Worm (Caenorhabditis elegans) whole organism, young adult: ENCODE results near the gene unc-44.
A peak's percentile ranks its signal among the peaks of the same experiment; 100 is the strongest.

Source experiments
- B0019.2 ChIP-seq: fragments of 200-800 bp; sonication (Bioruptor generic); conservative IDR thresholded peaks from 2 replicates; pipeline ENCODE4 v1.3.6; 2022; ENCODE audit warnings: missing genetic modification reagents, missing genetic modification characterization, missing compliant biosample characterization
- C06A6.2 ChIP-seq: fragments of 200-800 bp; sonication (Bioruptor generic); conservative IDR thresholded peaks from 2 replicates; pipeline ENCODE4 v1.3.6; 2022; ENCODE audit warnings: missing genetic modification characterization, missing compliant biosample characterization
- F10E7.11 ChIP-seq: sonication (generic microtip); optimal IDR thresholded peaks from 2 replicates; lab custom pipeline; 2017; ENCODE audit warnings: mild to moderate bottlenecking, missing genetic modification characterization, moderate library complexity, missing compliant biosample characterization
- F33H1.4 ChIP-seq: fragments of 200-800 bp; sonication (Bioruptor generic); IDR thresholded peaks from 2 replicates; pipeline ENCODE4 v1.3.6; 2022; ENCODE audit warnings: missing genetic modification reagents, missing genetic modification characterization, missing compliant biosample characterization
- F49E8.2 ChIP-seq: sonication (generic microtip); optimal IDR thresholded peaks from 3 replicates; lab custom pipeline; 2017; ENCODE audit warnings: missing genetic modification characterization, mild to moderate bottlenecking, missing compliant biosample characterization, antibody characterized with exemption, moderate library complexity; ENCODE audit not compliant: insufficient read depth
- F57A8.1 ChIP-seq: fragments of 200-800 bp; sonication (Bioruptor generic); optimal IDR thresholded peaks from 2 replicates; lab custom pipeline; 2018; ENCODE audit warnings: mild to moderate bottlenecking, missing genetic modification characterization, moderate library complexity, missing compliant biosample characterization
- F57C9.4 ChIP-seq: sonication (generic microtip); optimal IDR thresholded peaks from 2 replicates; lab custom pipeline; 2017; ENCODE audit warnings: mild to moderate bottlenecking, missing genetic modification characterization, missing compliant biosample characterization
- K11D2.4 ChIP-seq: fragments of 200-800 bp; sonication (Bioruptor generic); IDR thresholded peaks from 2 replicates; pipeline ENCODE4 v1.3.6; 2022; ENCODE audit warnings: missing genetic modification reagents, missing genetic modification characterization, missing compliant biosample characterization
- T07F8.4 ChIP-seq: sonication (generic microtip); optimal IDR thresholded peaks from 2 replicates; lab custom pipeline; 2016; ENCODE audit warnings: mild to moderate bottlenecking, missing genetic modification characterization, moderate library complexity, missing compliant biosample characterization
- T26A5.8 ChIP-seq: sonication (generic microtip); optimal IDR thresholded peaks from 2 replicates; lab custom pipeline; 2016; ENCODE audit warnings: missing genetic modification characterization, missing compliant biosample characterization
- Y53F4B.3 ChIP-seq: fragments of 200-800 bp; sonication (Bioruptor generic); IDR thresholded peaks from 2 replicates; pipeline ENCODE4 v1.3.6; 2022; ENCODE audit warnings: missing genetic modification reagents, missing genetic modification characterization, missing compliant biosample characterization
- Y56A3A.18 ChIP-seq: fragments of 200-800 bp; sonication (Bioruptor generic); IDR thresholded peaks from 2 replicates; pipeline ENCODE4 v1.3.6; 2022; ENCODE audit warnings: missing genetic modification reagents, missing genetic modification characterization, missing compliant biosample characterization
- Y79H2A.3 ChIP-seq: fragments of 200-800 bp; sonication (Bioruptor generic); conservative IDR thresholded peaks from 2 replicates; pipeline ENCODE4 v1.3.6; 2022; ENCODE audit warnings: missing genetic modification reagents, missing genetic modification characterization, missing compliant biosample characterization
- aptf-2 ChIP-seq: fragments of 200-800 bp; sonication (Bioruptor generic); conservative IDR thresholded peaks from 2 replicates; pipeline ENCODE4 v1.3.6; 2022; ENCODE audit warnings: missing genetic modification reagents, missing genetic modification characterization, missing compliant biosample characterization
- bed-1 ChIP-seq: fragments of 200-800 bp; sonication (Bioruptor generic); IDR thresholded peaks from 2 replicates; pipeline ENCODE4 v1.3.6; 2022; ENCODE audit warnings: missing genetic modification reagents, missing genetic modification characterization, missing compliant biosample characterization
- ceh-27 ChIP-seq: fragments of 200-800 bp; sonication (Bioruptor generic); optimal IDR thresholded peaks from 2 replicates; lab custom pipeline; 2018; ENCODE audit warnings: mild to moderate bottlenecking, missing genetic modification characterization, moderate library complexity, missing compliant biosample characterization
- ceh-40 ChIP-seq: fragments of 200-800 bp; sonication (Bioruptor generic); IDR thresholded peaks from 2 replicates; pipeline ENCODE4 v1.3.6; 2022; ENCODE audit warnings: missing genetic modification characterization, missing compliant biosample characterization
- dox-1 ChIP-seq: fragments of 200-800 bp; sonication (Bioruptor generic); IDR thresholded peaks from 2 replicates; pipeline ENCODE4 v1.3.6; 2022; ENCODE audit warnings: missing genetic modification reagents, missing genetic modification characterization, missing compliant biosample characterization
- egl-18 ChIP-seq: fragments of 200-800 bp; sonication (Bioruptor generic); IDR thresholded peaks from 2 replicates; pipeline ENCODE4 v1.3.6; 2022; ENCODE audit warnings: missing genetic modification reagents, missing genetic modification characterization, missing compliant biosample characterization
- gei-17 ChIP-seq: fragments of 200-800 bp; sonication (Bioruptor generic); optimal IDR thresholded peaks from 2 replicates; lab custom pipeline; 2018; ENCODE audit warnings: mild to moderate bottlenecking, missing genetic modification characterization, missing compliant biosample characterization
- hlh-12 ChIP-seq: sonication (generic microtip); optimal IDR thresholded peaks from 2 replicates; lab custom pipeline; 2016; ENCODE audit warnings: missing genetic modification characterization, missing compliant biosample characterization
- hmg-1.2 ChIP-seq: fragments of 200-800 bp; sonication (Bioruptor generic); IDR thresholded peaks from 2 replicates; pipeline ENCODE4 v1.3.6; 2022; ENCODE audit warnings: missing genetic modification reagents, missing genetic modification characterization, missing compliant biosample characterization
- lir-1 ChIP-seq: fragments of 200-800 bp; sonication (Bioruptor generic); conservative IDR thresholded peaks from 2 replicates; pipeline ENCODE4 v1.3.6; 2022; ENCODE audit warnings: missing genetic modification reagents, missing genetic modification characterization, missing compliant biosample characterization
- lsy-27 ChIP-seq: sonication (generic microtip); optimal IDR thresholded peaks from 2 replicates; lab custom pipeline; 2017; ENCODE audit warnings: missing genetic modification characterization, mild to moderate bottlenecking, missing compliant biosample characterization, antibody characterized with exemption, missing genotype, borderline replicate concordance; ENCODE audit not compliant: insufficient read depth
- madf-3 ChIP-seq: fragments of 200-800 bp; sonication (Bioruptor generic); IDR thresholded peaks from 2 replicates; pipeline ENCODE4 v1.3.6; 2022; ENCODE audit warnings: missing genetic modification reagents, missing genetic modification characterization, missing compliant biosample characterization
- madf-6 ChIP-seq: fragments of 200-800 bp; sonication (Bioruptor generic); IDR thresholded peaks from 2 replicates; pipeline ENCODE4 v1.3.6; 2022; ENCODE audit warnings: missing genetic modification reagents, missing genetic modification characterization, missing compliant biosample characterization
- mcd-1 ChIP-seq: fragments of 200-800 bp; sonication (Bioruptor generic); IDR thresholded peaks from 2 replicates; pipeline ENCODE4 v1.3.6; 2022; ENCODE audit warnings: missing genetic modification reagents, missing genetic modification characterization, missing compliant biosample characterization
- mel-28 ChIP-seq: sonication (generic microtip); optimal IDR thresholded peaks from 2 replicates; lab custom pipeline; 2016; ENCODE audit warnings: borderline replicate concordance, mild to moderate bottlenecking, missing genetic modification characterization, missing compliant biosample characterization
- nhr-27 ChIP-seq: fragments of 200-800 bp; sonication (Bioruptor generic); optimal IDR thresholded peaks from 2 replicates; lab custom pipeline; 2018; ENCODE audit warnings: mild to moderate bottlenecking, missing genetic modification characterization, moderate library complexity, missing compliant biosample characterization
- rec-8 ChIP-seq, 2 experiments: sonication (generic microtip); optimal IDR thresholded peaks; 2 replicates each; lab custom pipeline; 2016; ENCODE audit warnings: mild to moderate bottlenecking in 2 of 2, missing genetic modification characterization in 2 of 2, missing genetic modification reagents in 2 of 2, missing genotype in 2 of 2, missing biosample characterization in 1 of 2, missing compliant biosample characterization in 1 of 2, moderate library complexity in 1 of 2
- snpc-1.1 ChIP-seq: sonication (generic microtip); optimal IDR thresholded peaks from 2 replicates; lab custom pipeline; 2017; ENCODE audit warnings: missing genetic modification characterization, mild to moderate bottlenecking, missing compliant biosample characterization, antibody characterized with exemption, moderate library complexity, missing genotype, missing genetic modification reagents; ENCODE audit not compliant: insufficient read depth
- snpc-1.3 ChIP-seq: sonication (generic microtip); optimal IDR thresholded peaks from 2 replicates; lab custom pipeline; 2017; ENCODE audit warnings: missing genetic modification characterization, mild to moderate bottlenecking, missing compliant biosample characterization, antibody characterized with exemption, moderate library complexity, missing genotype, missing genetic modification reagents; ENCODE audit not compliant: insufficient read depth
- sptf-2 ChIP-seq: fragments of 200-800 bp; sonication (Bioruptor generic); optimal IDR thresholded peaks from 2 replicates; lab custom pipeline; 2018; ENCODE audit warnings: mild to moderate bottlenecking, missing genetic modification characterization, missing compliant biosample characterization
- unc-130 ChIP-seq: sonication (generic microtip); optimal IDR thresholded peaks from 2 replicates; lab custom pipeline; 2016; ENCODE audit warnings: missing genetic modification reagents, missing genetic modification characterization, missing compliant biosample characterization
- zfh-2 ChIP-seq: fragments of 200-800 bp; sonication (Bioruptor generic); conservative IDR thresholded peaks from 2 replicates; pipeline ENCODE4 v1.3.6; 2022; ENCODE audit warnings: missing genetic modification reagents, missing genetic modification characterization, missing compliant biosample characterization
- ztf-25 ChIP-seq: fragments of 200-800 bp; sonication (Bioruptor generic); IDR thresholded peaks from 2 replicates; pipeline ENCODE4 v1.3.6; 2022; ENCODE audit warnings: missing genetic modification reagents, missing genetic modification characterization, missing compliant biosample characterization
- ztf-28 ChIP-seq: fragments of 200-800 bp; sonication (Bioruptor generic); IDR thresholded peaks from 2 replicates; pipeline ENCODE4 v1.3.6; 2022; ENCODE audit warnings: missing genetic modification reagents, missing genetic modification characterization, missing compliant biosample characterization
- ztf-6 ChIP-seq: fragments of 200-800 bp; sonication (Bioruptor generic); IDR thresholded peaks from 2 replicates; pipeline ENCODE4 v1.3.6; 2022; ENCODE audit warnings: missing genetic modification reagents, missing genetic modification characterization, missing compliant biosample characterization

The unc-44 gene

ce11 chrIV:6005655-6006054 lies 30.3 kb downstream of the unc-44 start:
- TF ChIP-seq madf-6 (GFP tag; lab: Robert Waterston, UW) (0 out of 2 replicates have a peak, but pooled peaks have one; percentile 12), ztf-28 (GFP tag; lab: Robert Waterston, UW) (no peak), F10E7.11 (tag; lab: Kevin White, UChicago) (no peak), madf-3 (GFP tag; lab: Robert Waterston, UW) (0 out of 2 replicates have a peak, but pooled peaks have one; percentile 1), ceh-27 (peak; percentile 31), F33H1.4 (GFP tag; lab: Robert Waterston, UW) (0 out of 2 replicates have a peak, but pooled peaks have one; percentile 5), egl-18 (GFP tag; lab: Robert Waterston, UW) (0 out of 2 replicates have a peak, but pooled peaks have one; percentile 49), dox-1 (GFP tag; lab: Robert Waterston, UW) (peak; percentile 53), ceh-40 (GFP tag; lab: Robert Waterston, UW) (0 out of 2 replicates have a peak, but pooled peaks have one; percentile 69), rec-8 (tag; optimal IDR thresholded peaks at IDR 0.05; lab: Kevin White, UChicago) (no peak), mcd-1 (GFP tag; lab: Robert Waterston, UW) (no peak), aptf-2 (GFP tag; lab: Robert Waterston, UW) (0 out of 2 replicates have a peak, but pooled peaks have one; percentile 64), lsy-27 (no peak), lir-1 (GFP tag; lab: Robert Waterston, UW) (no peak), zfh-2 (GFP tag; lab: Robert Waterston, UW) (0 out of 2 replicates have a peak, but pooled peaks have one; percentile 24), B0019.2 (GFP tag; lab: Robert Waterston, UW) (0 out of 2 replicates have a peak, but pooled peaks have one; percentile 18), Y79H2A.3 (0 out of 2 replicates have a peak, but pooled peaks have one; percentile 56), snpc-1.1 (tag; lab: Kevin White, UChicago) (no peak), mel-28 (tag; lab: Kevin White, UChicago) (no peak)

ce11 chrIV:6010274-6010673 lies 34.9 kb downstream of the unc-44 start:
- no peak for TF ChIP-seq T07F8.4 (tag; lab: Kevin White, UChicago)
- no peak for TF ChIP-seq bed-1 (GFP tag; lab: Robert Waterston, UW)
- TF ChIP-seq sptf-2 (GFP tag; lab: Kevin White, UChicago) = no peak
- no peak for TF ChIP-seq hlh-12 (tag; lab: Kevin White, UChicago)
- TF ChIP-seq unc-130 (GFP tag; lab: Kevin White, UChicago) = no peak
- TF ChIP-seq zfh-2 (GFP tag; lab: Robert Waterston, UW) = peak; percentile 76
- 0 out of 2 replicates have a peak, but pooled peaks have one; percentile 40 for TF ChIP-seq ztf-25 (GFP tag; lab: Robert Waterston, UW)
- 0 out of 2 replicates have a peak, but pooled peaks have one; percentile 25 for TF ChIP-seq ztf-28 (GFP tag; lab: Robert Waterston, UW)

- TF ChIP-seq F49E8.2 (tag; lab: Kevin White, UChicago) (no peak), madf-3 (GFP tag; lab: Robert Waterston, UW) (peak; percentile 84; the same call in 1 of the 2 replicates)
- TF ChIP-seq, all 124 proteins: peak for 1
Measured at ce11 chrIV:6011545-6011944, 36.2 kb downstream of the unc-44 start, which contains the start of gene C46G7.5. TSS of gene C46G7.5 (minus strand) at chrIV:6011645.

- TF ChIP-seq Y53F4B.3 (GFP tag; lab: Robert Waterston, UW) (no peak), T26A5.8 (tag; lab: Kevin White, UChicago) (no peak), madf-3 (GFP tag; lab: Robert Waterston, UW) (no peak), lir-1 (GFP tag; lab: Robert Waterston, UW) (no peak), nhr-27 (tag; lab: Kevin White, UChicago) (no peak), mel-28 (tag; lab: Kevin White, UChicago) (no peak), F57C9.4 (no peak), C06A6.2 (GFP tag; lab: Robert Waterston, UW) (no peak), K11D2.4 (GFP tag; lab: Robert Waterston, UW) (no peak), gei-17 (GFP tag; lab: Kevin White, UChicago) (no peak), F57A8.1 (GFP tag; lab: Kevin White, UChicago) (no peak), hmg-1.2 (GFP tag; lab: Robert Waterston, UW) (no peak), snpc-1.3 (no peak), snpc-1.1 (tag; lab: Kevin White, UChicago) (no peak), ztf-6 (no peak), Y56A3A.18 (no peak)
Measured at ce11 chrIV:6013853-6014252, 38.5 kb downstream of the unc-44 start.
